Fruit fly (Drosophila melanogaster) whole organism, prepupa: Measurements from ENCODE around the gene Karybeta3.

Experiments
- Blimp-1 ChIP-seq: fragments of 200-800 bp; sonication (Bioruptor generic); optimal IDR thresholded peaks from 3 replicates; lab custom pipeline; 2017; ENCODE audit warnings: missing biosample characterization, missing genetic modification characterization, mild to moderate bottlenecking, moderate library complexity, missing genetic modification reagents
- CG10631 ChIP-seq: fragments of 200-800 bp; sonication (Bioruptor generic); optimal IDR thresholded peaks from 2 replicates; lab custom pipeline; 2016; ENCODE audit warnings: missing biosample characterization, missing genetic modification characterization
- CG10669 ChIP-seq: fragments of 200-800 bp; sonication (Bioruptor generic); optimal IDR thresholded peaks from 3 replicates; lab custom pipeline; 2018; ENCODE audit warnings: missing biosample characterization, mild to moderate bottlenecking, missing genetic modification characterization, moderate library complexity
- CG11762 ChIP-seq: fragments of 200-800 bp; sonication (Bioruptor generic); optimal IDR thresholded peaks from 3 replicates; lab custom pipeline; 2016; ENCODE audit warnings: missing biosample characterization, missing genetic modification characterization; ENCODE audit not compliant: insufficient read depth
- CG15336 ChIP-seq: fragments of 200-800 bp; sonication (Bioruptor generic); IDR thresholded peaks from 2 replicates; pipeline ENCODE4 v1.3.6; 2022; ENCODE audit warnings: missing biosample characterization, missing genetic modification characterization
- CG1621 ChIP-seq: fragments of 200-800 bp; sonication (Bioruptor generic); optimal IDR thresholded peaks from 3 replicates; lab custom pipeline; 2018; ENCODE audit warnings: missing biosample characterization, mild to moderate bottlenecking, missing genetic modification characterization
- CG16779 ChIP-seq: fragments of 200-800 bp; sonication (Bioruptor generic); optimal IDR thresholded peaks from 3 replicates; lab custom pipeline; 2017; ENCODE audit warnings: missing biosample characterization, mild to moderate bottlenecking, missing genetic modification characterization
- CG3032 ChIP-seq: fragments of 200-800 bp; optimal IDR thresholded peaks from 2 replicates; lab custom pipeline; 2019; ENCODE audit warnings: missing biosample characterization, mild to moderate bottlenecking, missing genetic modification characterization, moderate library complexity
- CG31627 ChIP-seq: fragments of 200-800 bp; sonication (Bioruptor generic); optimal IDR thresholded peaks from 3 replicates; lab custom pipeline; 2016; ENCODE audit warnings: missing biosample characterization, missing genetic modification characterization
- CG34406 ChIP-seq: fragments of 200-800 bp; sonication (Bioruptor generic); optimal IDR thresholded peaks from 3 replicates; lab custom pipeline; 2016; ENCODE audit warnings: missing biosample characterization, missing genetic modification characterization
- CG3919 ChIP-seq: fragments of 200-800 bp; sonication (Bioruptor generic); optimal IDR thresholded peaks from 3 replicates; lab custom pipeline; 2016; ENCODE audit warnings: missing biosample characterization, missing genetic modification characterization
- CG4318 ChIP-seq: fragments of 200-800 bp; sonication (Bioruptor generic); optimal IDR thresholded peaks from 3 replicates; lab custom pipeline; 2017; ENCODE audit warnings: missing biosample characterization, mild to moderate bottlenecking, missing genetic modification characterization
- CG6163 ChIP-seq: fragments of 200-800 bp; sonication (Bioruptor generic); IDR thresholded peaks from 3 replicates; pipeline ENCODE4 v1.3.6; 2022; ENCODE audit warnings: missing biosample characterization, missing genetic modification characterization
- CG6276 ChIP-seq: fragments of 200-800 bp; sonication (Bioruptor generic); optimal IDR thresholded peaks from 2 replicates; lab custom pipeline; 2017; ENCODE audit warnings: missing biosample characterization, mild to moderate bottlenecking, missing genetic modification characterization
- CG6792 ChIP-seq: fragments of 200-800 bp; sonication (Bioruptor generic); optimal IDR thresholded peaks from 3 replicates; lab custom pipeline; 2016; ENCODE audit warnings: missing biosample characterization, missing genetic modification characterization
- CG6808 ChIP-seq: fragments of 200-800 bp; sonication (Bioruptor generic); optimal IDR thresholded peaks from 3 replicates; lab custom pipeline; 2017; ENCODE audit warnings: missing biosample characterization, missing genetic modification characterization, mild to moderate bottlenecking, moderate library complexity, missing genetic modification reagents
- CG6854 ChIP-seq: fragments of 200-800 bp; sonication (Bioruptor generic); optimal IDR thresholded peaks from 2 replicates; lab custom pipeline; 2017; ENCODE audit warnings: missing biosample characterization, mild to moderate bottlenecking, missing genetic modification characterization
- CG7368 ChIP-seq: fragments of 200-800 bp; sonication (Bioruptor generic); optimal IDR thresholded peaks from 3 replicates; lab custom pipeline; 2016; ENCODE audit warnings: missing biosample characterization, missing genetic modification characterization
- CG8119 ChIP-seq: fragments of 200-800 bp; sonication (Bioruptor generic); IDR thresholded peaks from 3 replicates; pipeline ENCODE4 v1.3.6; 2022; ENCODE audit warnings: missing biosample characterization, missing genetic modification characterization
- CG8632 ChIP-seq: fragments of 200-800 bp; sonication (Bioruptor generic); optimal IDR thresholded peaks from 3 replicates; lab custom pipeline; 2016; ENCODE audit warnings: missing biosample characterization, missing genetic modification characterization
- CG9139 ChIP-seq: fragments of 200-800 bp; sonication (Bioruptor generic); optimal IDR thresholded peaks from 3 replicates; lab custom pipeline; 2017; ENCODE audit warnings: missing biosample characterization, mild to moderate bottlenecking, missing genetic modification characterization
- Eip78C ChIP-seq: fragments of 200-800 bp; sonication (Bioruptor generic); peaks from one replicate; lab custom pipeline; 2016; ENCODE audit warnings: missing biosample characterization, missing genetic modification characterization
- Eip93F ChIP-seq: fragments of 200-800 bp; sonication (Bioruptor generic); optimal IDR thresholded peaks from 2 replicates; lab custom pipeline; 2016; ENCODE audit warnings: missing biosample characterization, mild to moderate bottlenecking, missing genetic modification characterization
- Ets21C ChIP-seq: fragments of 200-800 bp; sonication (Bioruptor generic); optimal IDR thresholded peaks from 3 replicates; lab custom pipeline; 2016; ENCODE audit warnings: missing biosample characterization, missing genetic modification characterization
- Ets96B ChIP-seq: fragments of 200-800 bp; optimal IDR thresholded peaks from 2 replicates; lab custom pipeline; 2019; ENCODE audit warnings: missing biosample characterization, mild to moderate bottlenecking, missing genetic modification characterization, moderate library complexity
- Hr39 ChIP-seq: fragments of 200-800 bp; sonication (Bioruptor generic); optimal IDR thresholded peaks from 2 replicates; lab custom pipeline; 2016; ENCODE audit warnings: missing biosample characterization, missing genetic modification characterization
- Hr4 ChIP-seq: fragments of 200-800 bp; sonication (Bioruptor generic); optimal IDR thresholded peaks from 3 replicates; lab custom pipeline; 2016; ENCODE audit warnings: missing biosample characterization, missing genetic modification characterization
- Lpt ChIP-seq: fragments of 200-800 bp; sonication (Bioruptor generic); optimal IDR thresholded peaks from 3 replicates; lab custom pipeline; 2016; ENCODE audit warnings: missing biosample characterization, missing genetic modification characterization
- Met ChIP-seq: fragments of 200-800 bp; sonication (Bioruptor generic); optimal IDR thresholded peaks from 3 replicates; lab custom pipeline; 2016; ENCODE audit warnings: missing biosample characterization, missing genetic modification characterization
- OdsH ChIP-seq: fragments of 200-800 bp; sonication (Bioruptor generic); optimal IDR thresholded peaks from 3 replicates; lab custom pipeline; 2016; ENCODE audit warnings: missing biosample characterization, missing genetic modification characterization
- Sox102F ChIP-seq: fragments of 200-800 bp; sonication (Bioruptor generic); optimal IDR thresholded peaks from 2 replicates; lab custom pipeline; 2016; ENCODE audit warnings: missing biosample characterization, mild to moderate bottlenecking, missing genetic modification characterization
- Sox14 ChIP-seq: fragments of 200-800 bp; sonication (Bioruptor generic); optimal IDR thresholded peaks from 3 replicates; lab custom pipeline; 2016; ENCODE audit warnings: missing biosample characterization, missing genetic modification characterization
- Sox15 ChIP-seq: fragments of 200-800 bp; sonication (Bioruptor generic); optimal IDR thresholded peaks from 3 replicates; lab custom pipeline; 2016; ENCODE audit warnings: missing biosample characterization, missing genetic modification characterization
- achi ChIP-seq: fragments of 200-800 bp; sonication (Bioruptor generic); optimal IDR thresholded peaks from 3 replicates; lab custom pipeline; 2016; ENCODE audit warnings: missing biosample characterization, missing genetic modification characterization
- acj6 ChIP-seq: fragments of 200-800 bp; sonication (Bioruptor generic); optimal IDR thresholded peaks from 3 replicates; lab custom pipeline; 2016; ENCODE audit warnings: missing biosample characterization, missing genetic modification characterization
- cyc ChIP-seq: fragments of 200-800 bp; sonication (Bioruptor generic); optimal IDR thresholded peaks from 3 replicates; lab custom pipeline; 2016; ENCODE audit warnings: missing biosample characterization, missing genetic modification characterization
- dac ChIP-seq: fragments of 200-800 bp; sonication (Bioruptor generic); optimal IDR thresholded peaks from 2 replicates; lab custom pipeline; 2017; ENCODE audit warnings: missing biosample characterization, mild to moderate bottlenecking, missing genetic modification characterization
- dsx ChIP-seq: fragments of 200-800 bp; optimal IDR thresholded peaks from 3 replicates; lab custom pipeline; 2019; ENCODE audit warnings: missing biosample characterization, mild to moderate bottlenecking, missing genetic modification characterization, moderate library complexity; ENCODE audit not compliant: poor library complexity, severe bottlenecking
- eg ChIP-seq: fragments of 200-800 bp; sonication (Bioruptor generic); IDR thresholded peaks from 3 replicates; pipeline ENCODE4 v1.3.6; 2022; ENCODE audit warnings: missing biosample characterization, missing genetic modification characterization
- esn ChIP-seq: fragments of 200-800 bp; sonication (Bioruptor generic); optimal IDR thresholded peaks from 2 replicates; lab custom pipeline; 2016; ENCODE audit warnings: missing biosample characterization, mild to moderate bottlenecking, missing genetic modification characterization, moderate library complexity
- fd59A ChIP-seq: fragments of 200-800 bp; sonication (Bioruptor generic); optimal IDR thresholded peaks from 2 replicates; lab custom pipeline; 2017; ENCODE audit warnings: missing biosample characterization, mild to moderate bottlenecking, missing genetic modification characterization, missing genetic modification reagents
- lz ChIP-seq: fragments of 200-800 bp; sonication (Bioruptor generic); optimal IDR thresholded peaks from 3 replicates; lab custom pipeline; 2016; ENCODE audit warnings: missing biosample characterization, missing genetic modification characterization
- net ChIP-seq: fragments of 200-800 bp; sonication (Bioruptor generic); optimal IDR thresholded peaks from 3 replicates; lab custom pipeline; 2016; ENCODE audit warnings: missing biosample characterization, missing genetic modification characterization
- pdm3 ChIP-seq: fragments of 200-800 bp; sonication (Bioruptor generic); optimal IDR thresholded peaks from 3 replicates; lab custom pipeline; 2016; ENCODE audit warnings: missing biosample characterization, missing genetic modification characterization
- salr ChIP-seq, 2 experiments: fragments of 200-800 bp; sonication (Bioruptor generic); optimal IDR thresholded peaks; 3 replicates each; lab custom pipeline; 2016 to 2018; ENCODE audit warnings: missing biosample characterization in 2 of 2, missing genetic modification characterization in 2 of 2, mild to moderate bottlenecking in 1 of 2
- spab ChIP-seq: fragments of 200-800 bp; sonication (Bioruptor generic); optimal IDR thresholded peaks from 2 replicates; lab custom pipeline; 2017; ENCODE audit warnings: missing biosample characterization, mild to moderate bottlenecking, missing genetic modification characterization, missing genetic modification reagents
- ss ChIP-seq, 2 experiments: fragments of 200-800 bp; sonication (Bioruptor generic); optimal IDR thresholded peaks; 2 replicates in 1 of 2; 3 replicates in 1 of 2; lab custom pipeline; 2017 to 2018; ENCODE audit warnings: mild to moderate bottlenecking in 2 of 2, missing biosample characterization in 2 of 2, missing genetic modification characterization in 2 of 2, moderate library complexity in 1 of 2
- svp ChIP-seq: fragments of 200-800 bp; sonication (Bioruptor generic); peaks from one replicate; lab custom pipeline; 2016; ENCODE audit warnings: missing biosample characterization, missing genetic modification characterization
- topi ChIP-seq: fragments of 200-800 bp; sonication (Bioruptor generic); optimal IDR thresholded peaks from 3 replicates; lab custom pipeline; 2016; ENCODE audit warnings: missing biosample characterization, missing genetic modification characterization
- vri ChIP-seq: fragments of 200-800 bp; sonication (Bioruptor generic); optimal IDR thresholded peaks from 3 replicates; lab custom pipeline; 2016; ENCODE audit warnings: missing biosample characterization, mild to moderate bottlenecking, missing genetic modification characterization

Karybeta3 gene

dm6 chr3R:4667399-4668201, 18.6 kb downstream of the Karybeta3 start:
- TF ChIP-seq Eip78C (GFP tag; lab: Kevin White, UChicago): peak; percentile 94
- no peak for TF ChIP-seq CG6163 (GFP tag; lab: Robert Waterston, UW)
- TF ChIP-seq eg (GFP tag; lab: Robert Waterston, UW): 0 out of 3 replicates have a peak, but pooled peaks have one; percentile 21
- TF ChIP-seq Ets21C (GFP tag; lab: Kevin White, UChicago): peak; percentile 57
- peak; percentile 49 for TF ChIP-seq spab (GFP tag; lab: Kevin White, UChicago)
- peak; percentile 62 for TF ChIP-seq Sox14 (GFP tag; lab: Kevin White, UChicago)
- no peak for TF ChIP-seq ss (GFP tag; optimal IDR thresholded peaks at IDR 0.05; lab: Kevin White, UChicago)
- peak; percentile 22 for TF ChIP-seq CG3032 (tag; lab: Kevin White, UChicago)
- TF ChIP-seq CG31627 (GFP tag; lab: Kevin White, UChicago): peak; percentile 64
- TF ChIP-seq achi (GFP tag; lab: Kevin White, UChicago): peak; percentile 61
- peak; percentile 42 for TF ChIP-seq Sox15
- TF ChIP-seq CG4318 (GFP tag; lab: Kevin White, UChicago): peak; percentile 71
- peak; percentile 3 for TF ChIP-seq CG6792 (GFP tag; lab: Kevin White, UChicago)
- peak; percentile 55 for TF ChIP-seq CG6808
- no peak for TF ChIP-seq CG7368 (GFP tag; lab: Kevin White, UChicago)
- peak; percentile 64 for TF ChIP-seq pdm3 (GFP tag; lab: Kevin White, UChicago)
- TF ChIP-seq dac (GFP tag; lab: Kevin White, UChicago): peak; percentile 35
- TF ChIP-seq Met (GFP tag; lab: Kevin White, UChicago): peak; percentile 76
- peak; percentile 41 for TF ChIP-seq Blimp-1
- no peak for TF ChIP-seq CG9139 (GFP tag; lab: Kevin White, UChicago)
- TF ChIP-seq OdsH (GFP tag; lab: Kevin White, UChicago): peak; percentile 65
- TF ChIP-seq Eip93F (GFP tag; lab: Kevin White, UChicago): no peak
- 0 out of 3 replicates have a peak, but pooled peaks have one; percentile 25 for TF ChIP-seq CG8119 (GFP tag; lab: Robert Waterston, UW)
- TF ChIP-seq CG16779 (tag; lab: Kevin White, UChicago): no peak
- TF ChIP-seq CG11762 (GFP tag; lab: Kevin White, UChicago): peak; percentile 10
- peak; percentile 61 for TF ChIP-seq CG10631 (GFP tag; lab: Kevin White, UChicago)
- peak; percentile 54 for TF ChIP-seq CG34406 (GFP tag; lab: Kevin White, UChicago)
- peak; percentile 76 for TF ChIP-seq topi (GFP tag; lab: Kevin White, UChicago)
- peak; percentile 31 for TF ChIP-seq Ets96B (tag; lab: Kevin White, UChicago)
- peak; percentile 62 for TF ChIP-seq CG3919 (GFP tag; lab: Kevin White, UChicago)
- TF ChIP-seq svp: peak; percentile 91
- peak in 1 of 2 experiments; percentile 90 for TF ChIP-seq salr (GFP tag; optimal IDR thresholded peaks at IDR 0.05; lab: Kevin White, UChicago)
- peak; percentile 72 for TF ChIP-seq Hr4
- no peak for TF ChIP-seq CG1621 (tag; lab: Kevin White, UChicago)
- no peak for TF ChIP-seq vri
- peak; percentile 66 for TF ChIP-seq cyc
- TF ChIP-seq Hr39 (GFP tag; lab: Kevin White, UChicago): peak; percentile 59
- peak; percentile 45 for TF ChIP-seq CG6854 (GFP tag; lab: Kevin White, UChicago)
- peak; percentile 35 for TF ChIP-seq Lpt (GFP tag; lab: Kevin White, UChicago)
- no peak; the same call in 1 of the 2 replicates for TF ChIP-seq CG15336 (GFP tag; lab: Robert Waterston, UW)
- peak; percentile 65 for TF ChIP-seq CG6276
- peak; percentile 60 for TF ChIP-seq net (GFP tag; lab: Kevin White, UChicago)
- peak; percentile 58 for TF ChIP-seq Sox102F (GFP tag; lab: Kevin White, UChicago)
- no peak for TF ChIP-seq CG10669 (GFP tag; lab: Kevin White, UChicago)
- peak; percentile 66 for TF ChIP-seq acj6
- peak; percentile 25 for TF ChIP-seq fd59A (GFP tag; lab: Kevin White, UChicago)
- peak; percentile 72 for TF ChIP-seq lz
- no peak for TF ChIP-seq CG8632
- TF ChIP-seq dsx (GFP tag; lab: Kevin White, UChicago): no peak
- TF ChIP-seq esn (GFP tag; lab: Kevin White, UChicago): peak; percentile 86
